Fruit fly (Drosophila melanogaster) whole organism, wandering third instar larva: ENCODE results near the gene scramb2.

Experiments
- Hr78 ChIP-seq: fragments of >200 bp; optimal IDR thresholded peaks from 2 replicates; lab custom pipeline; 2017; ENCODE audit warnings: missing biosample characterization, missing genetic modification characterization
- Jra ChIP-seq: sonication (Bioruptor generic); optimal IDR thresholded peaks from 2 replicates; lab custom pipeline; 2016; ENCODE audit warnings: missing biosample characterization, missing genetic modification characterization
- Sp1 ChIP-seq: fragments of 200-800 bp; sonication (Bioruptor generic); optimal IDR thresholded peaks from 3 replicates; lab custom pipeline; 2019; ENCODE audit warnings: missing biosample characterization, mild to moderate bottlenecking, missing genetic modification characterization, moderate library complexity
- br ChIP-seq: fragments of 200-800 bp; sonication (Bioruptor generic); optimal IDR thresholded peaks from 2 replicates; lab custom pipeline; 2016; ENCODE audit warnings: missing biosample characterization, missing genetic modification characterization
- ey ChIP-seq: fragments of 200-800 bp; sonication (Bioruptor generic); optimal IDR thresholded peaks from 2 replicates; lab custom pipeline; 2016; ENCODE audit warnings: missing biosample characterization, missing genetic modification characterization
- foxo ChIP-seq, 2 experiments: fragments of 200-800 bp; sonication (Bioruptor generic); optimal IDR thresholded peaks; 2 replicates in 1 of 2; 3 replicates in 1 of 2; lab custom pipeline; 2016 to 2017; ENCODE audit warnings: missing biosample characterization in 2 of 2, missing genetic modification characterization in 2 of 2
- pan ChIP-seq: fragments of >200 bp; optimal IDR thresholded peaks from 2 replicates; lab custom pipeline; 2017
- sage ChIP-seq: fragments of 200-800 bp; sonication (Bioruptor generic); optimal IDR thresholded peaks from 2 replicates; lab custom pipeline; 2016; ENCODE audit warnings: missing biosample characterization, mild to moderate bottlenecking, missing genetic modification characterization

dm6 chr3L:3054851-3055250 is 8.2 kb upstream of the scramb2 start, which contains the start of gene CG16753:
- TF ChIP-seq br (GFP tag; lab: Kevin White, UChicago) (no peak), foxo (GFP tag; optimal IDR thresholded peaks at IDR 0.05; lab: Kevin White, UChicago) (no peak), sage (GFP tag; lab: Kevin White, UChicago) (no peak), pan (lab: Kevin White, UChicago) (no peak), Sp1 (GFP tag; lab: Kevin White, UChicago) (no peak), Hr78 (no peak), Jra (no peak), ey (GFP tag; lab: Kevin White, UChicago) (no peak)
